Worm (Caenorhabditis elegans) whole organism, late embryonic: Measurements from ENCODE around the gene rol-3.

Experiments
- C08G9.2 ChIP-seq: sonication (generic microtip); optimal IDR thresholded peaks from 2 replicates; lab custom pipeline; 2016; ENCODE audit warnings: mild to moderate bottlenecking, missing genetic modification characterization, moderate library complexity, missing compliant biosample characterization
- F13H6.1 ChIP-seq: sonication (generic microtip); optimal IDR thresholded peaks from 2 replicates; lab custom pipeline; 2016; ENCODE audit warnings: missing genetic modification characterization, missing compliant biosample characterization
- K09A11.1 ChIP-seq: sonication (generic microtip); optimal IDR thresholded peaks from 2 replicates; lab custom pipeline; 2017; ENCODE audit warnings: antibody characterized with exemption, mild to moderate bottlenecking, missing genetic modification characterization, missing compliant biosample characterization; ENCODE audit not compliant: insufficient read depth
- T23F11.4 ChIP-seq: fragments of 200-800 bp; sonication (Bioruptor generic); optimal IDR thresholded peaks from 2 replicates; lab custom pipeline; 2018; ENCODE audit warnings: mild to moderate bottlenecking, missing genetic modification characterization, missing compliant biosample characterization
- ceh-18 ChIP-seq: sonication (generic microtip); optimal IDR thresholded peaks from 2 replicates; lab custom pipeline; 2016; ENCODE audit warnings: missing genetic modification characterization, missing compliant biosample characterization
- ceh-31 ChIP-seq: sonication (generic microtip); optimal IDR thresholded peaks from 2 replicates; lab custom pipeline; 2016; ENCODE audit warnings: missing genetic modification characterization, missing compliant biosample characterization
- ceh-9 ChIP-seq: sonication (generic microtip); optimal IDR thresholded peaks from 2 replicates; lab custom pipeline; 2016; ENCODE audit warnings: mild to moderate bottlenecking, missing genetic modification characterization, inconsistent platforms, missing compliant biosample characterization
- che-1 ChIP-seq: sonication (generic microtip); optimal IDR thresholded peaks from 2 replicates; lab custom pipeline; 2016; ENCODE audit warnings: mild to moderate bottlenecking, missing genetic modification characterization, missing compliant biosample characterization
- dve-1 ChIP-seq: sonication (generic microtip); optimal IDR thresholded peaks from 2 replicates; lab custom pipeline; 2017; ENCODE audit warnings: antibody characterized with exemption, mild to moderate bottlenecking, missing genetic modification characterization, missing compliant biosample characterization
- elt-2 ChIP-seq: sonication (generic microtip); optimal IDR thresholded peaks from 2 replicates; lab custom pipeline; 2016; ENCODE audit warnings: missing genetic modification reagents, missing genetic modification characterization, missing compliant biosample characterization
- gmeb-2 ChIP-seq: sonication (generic microtip); optimal IDR thresholded peaks from 2 replicates; lab custom pipeline; 2016; ENCODE audit warnings: missing genetic modification characterization, inconsistent platforms, missing compliant biosample characterization
- hlh-13 ChIP-seq: fragments of 200-800 bp; sonication (Bioruptor generic); optimal IDR thresholded peaks from 2 replicates; lab custom pipeline; 2018; ENCODE audit warnings: mild to moderate bottlenecking, missing genetic modification characterization, missing compliant biosample characterization
- hlh-6 ChIP-seq: sonication (generic microtip); optimal IDR thresholded peaks from 2 replicates; lab custom pipeline; 2016; ENCODE audit warnings: missing genotype, missing genetic modification characterization, missing compliant biosample characterization
- lin-11 ChIP-seq: fragments of 200-800 bp; sonication (Bioruptor generic); optimal IDR thresholded peaks from 2 replicates; lab custom pipeline; 2018; ENCODE audit warnings: mild to moderate bottlenecking, missing genetic modification characterization, missing compliant biosample characterization
- madf-2 ChIP-seq: sonication (generic microtip); optimal IDR thresholded peaks from 2 replicates; lab custom pipeline; 2017; ENCODE audit warnings: missing genetic modification characterization, missing compliant biosample characterization
- nfya-1 ChIP-seq: sonication (generic microtip); optimal IDR thresholded peaks from 2 replicates; lab custom pipeline; 2017; ENCODE audit warnings: missing genetic modification characterization, mild to moderate bottlenecking, missing compliant biosample characterization, antibody characterized with exemption, moderate library complexity
- nhr-232 ChIP-seq: sonication (generic microtip); optimal IDR thresholded peaks from 2 replicates; lab custom pipeline; 2016; ENCODE audit warnings: missing genetic modification characterization, missing compliant biosample characterization
- pat-9 ChIP-seq: fragments of 200-800 bp; sonication (Bioruptor generic); optimal IDR thresholded peaks from 2 replicates; lab custom pipeline; 2018; ENCODE audit warnings: mild to moderate bottlenecking, missing genetic modification characterization, moderate library complexity, missing compliant biosample characterization
- pax-1 ChIP-seq: fragments of 150-350 bp; optimal IDR thresholded peaks from 2 replicates; lab custom pipeline; 2014; ENCODE audit warnings: missing biosample characterization, missing genetic modification characterization
- pros-1 ChIP-seq: fragments of 150-350 bp; optimal IDR thresholded peaks from 2 replicates; lab custom pipeline; 2014; ENCODE audit warnings: missing biosample characterization, missing genetic modification reagents, missing genetic modification characterization
- ref-2 ChIP-seq: sonication (generic microtip); optimal IDR thresholded peaks from 2 replicates; lab custom pipeline; 2016; ENCODE audit warnings: missing genetic modification characterization, missing compliant biosample characterization
- rnt-1 ChIP-seq: sonication (generic microtip); optimal IDR thresholded peaks from 2 replicates; lab custom pipeline; 2016; ENCODE audit warnings: missing genetic modification characterization, missing compliant biosample characterization
- sox-2 ChIP-seq: fragments of 200-800 bp; sonication (Bioruptor generic); IDR thresholded peaks from 2 replicates; pipeline ENCODE4 v1.3.6; 2022; ENCODE audit warnings: missing genetic modification reagents, missing genetic modification characterization, missing compliant biosample characterization
- sox-4 ChIP-seq: sonication (generic microtip); optimal IDR thresholded peaks from 2 replicates; lab custom pipeline; 2017; ENCODE audit warnings: mild to moderate bottlenecking, missing genetic modification characterization, inconsistent platforms, missing compliant biosample characterization
- syd-9 ChIP-seq: sonication (generic microtip); optimal IDR thresholded peaks from 2 replicates; lab custom pipeline; 2016; ENCODE audit warnings: mild to moderate bottlenecking, missing genetic modification characterization, moderate library complexity, missing compliant biosample characterization
- tbx-2 ChIP-seq: sonication (generic microtip); optimal IDR thresholded peaks from 2 replicates; lab custom pipeline; 2016; ENCODE audit warnings: missing genetic modification characterization, missing compliant biosample characterization
- tbx-7 ChIP-seq: sonication (generic microtip); optimal IDR thresholded peaks from 2 replicates; lab custom pipeline; 2016; ENCODE audit warnings: missing genotype, missing genetic modification characterization, missing compliant biosample characterization
- ttx-3 ChIP-seq: sonication (generic microtip); optimal IDR thresholded peaks from 2 replicates; lab custom pipeline; 2016; ENCODE audit warnings: missing genetic modification reagents, missing genetic modification characterization, missing compliant biosample characterization
- unc-42 ChIP-seq: sonication (generic microtip); optimal IDR thresholded peaks from 2 replicates; lab custom pipeline; 2016; ENCODE audit warnings: missing genotype, missing genetic modification characterization, missing compliant biosample characterization
- unc-86 ChIP-seq: sonication (generic microtip); optimal IDR thresholded peaks from 2 replicates; lab custom pipeline; 2016; ENCODE audit warnings: missing genetic modification characterization, missing compliant biosample characterization
- zip-5 ChIP-seq: sonication (generic microtip); optimal IDR thresholded peaks from 2 replicates; lab custom pipeline; 2016; ENCODE audit warnings: missing genetic modification characterization, missing compliant biosample characterization
- ztf-16 ChIP-seq: sonication (generic microtip); optimal IDR thresholded peaks from 2 replicates; lab custom pipeline; 2017; ENCODE audit warnings: missing genetic modification characterization, missing compliant biosample characterization

rol-3 gene

ce11 chrV:8212816-8213215, 25.4 kb downstream of the rol-3 start:
- TF ChIP-seq unc-42 (tag; lab: Kevin White, UChicago) (no peak), elt-2 (tag; lab: Kevin White, UChicago) (peak; percentile 16)
- TF ChIP-seq, all 69 proteins: peak for 1

ce11 chrV:8211993-8212392, 26.2 kb downstream of the rol-3 start:
- TF ChIP-seq ceh-9 (no peak), zip-5 (tag; lab: Kevin White, UChicago) (no peak), ztf-16 (tag; lab: Kevin White, UChicago) (no peak), madf-2 (tag; lab: Kevin White, UChicago) (no peak), dve-1 (tag; lab: Kevin White, UChicago) (no peak), sox-2 (GFP tag; lab: Robert Waterston, UW) (no peak), T23F11.4 (GFP tag; lab: Kevin White, UChicago) (no peak), sox-4 (tag; lab: Kevin White, UChicago) (no peak), pros-1 (tag; lab: Kevin White, UChicago) (no peak), hlh-6 (tag; lab: Kevin White, UChicago) (no peak)

- TF ChIP-seq C08G9.2 (tag; lab: Kevin White, UChicago) (no peak), ttx-3 (tag; lab: Kevin White, UChicago) (no peak), gmeb-2 (tag; lab: Kevin White, UChicago) (no peak)
- TF ChIP-seq, all 69 proteins: peak for 0
These were observed 27.7 kb downstream of the rol-3 start for ce11 chrV:8210527-8210926.

ce11 chrV:8206931-8207330, 31.3 kb downstream of the rol-3 start, which contains the start of gene timp-1:
Gene timp-1, plus strand, starts transcription at chrV:8207235.
- TF ChIP-seq dve-1 (tag; lab: Kevin White, UChicago) (no peak), F13H6.1 (no peak), ceh-18 (tag; lab: Kevin White, UChicago) (no peak), ceh-9 (no peak), syd-9 (tag; lab: Kevin White, UChicago) (no peak), tbx-7 (tag; lab: Kevin White, UChicago) (no peak), pat-9 (tag; lab: Kevin White, UChicago) (no peak), sox-2 (GFP tag; lab: Robert Waterston, UW) (no peak), pax-1 (no peak), che-1 (tag; lab: Kevin White, UChicago) (no peak), rnt-1 (tag; lab: Kevin White, UChicago) (no peak), nfya-1 (no peak), K09A11.1 (tag; lab: Kevin White, UChicago) (no peak), elt-2 (tag; lab: Kevin White, UChicago) (no peak), ref-2 (no peak), lin-11 (tag; lab: Kevin White, UChicago) (no peak), unc-86 (tag; lab: Kevin White, UChicago) (no peak), hlh-13 (GFP tag; lab: Kevin White, UChicago) (no peak), nhr-232 (tag; lab: Kevin White, UChicago) (no peak), ceh-31 (tag; lab: Kevin White, UChicago) (no peak)

ce11 chrV:8203085-8203643, 35.0 kb downstream of the rol-3 start, which contains the start of gene cest-17:
Gene cest-17, plus strand, starts transcription at chrV:8203332.
- TF ChIP-seq hlh-13 (GFP tag; lab: Kevin White, UChicago) (no peak), tbx-2 (peak; percentile 20)
- TF ChIP-seq, all 69 proteins: peak for 1
